Worm (Caenorhabditis elegans) whole organism, L2 larva: ENCODE results near the gene lgc-50.

Experiments used
- F13H6.1 ChIP-seq: sonication (generic microtip); optimal IDR thresholded peaks from 2 replicates; lab custom pipeline; 2016; ENCODE audit warnings: missing genetic modification characterization, missing compliant biosample characterization
- aly-2 ChIP-seq: fragments of 150-350 bp; optimal IDR thresholded peaks from 2 replicates; lab custom pipeline; 2014; ENCODE audit warnings: missing biosample characterization, missing genetic modification characterization
- ama-1 ChIP-seq: fragments of 150-350 bp; optimal IDR thresholded peaks from 2 replicates; lab custom pipeline; 2018; ENCODE audit warnings: inconsistent platforms
- ceh-82 ChIP-seq: fragments of 150-350 bp; optimal IDR thresholded peaks from 2 replicates; lab custom pipeline; 2014; ENCODE audit warnings: missing biosample characterization, missing genetic modification characterization
- egl-27 ChIP-seq: sonication (generic microtip); optimal IDR thresholded peaks from 3 replicates; lab custom pipeline; 2017; ENCODE audit warnings: missing biosample characterization, missing genetic modification reagents, missing genetic modification characterization
- fos-1 ChIP-seq: fragments of 150-350 bp; optimal IDR thresholded peaks from 2 replicates; lab custom pipeline; 2014; ENCODE audit warnings: missing biosample characterization, missing genetic modification characterization
- lin-13 ChIP-seq: fragments of 150-350 bp; optimal IDR thresholded peaks from 2 replicates; lab custom pipeline; 2014; ENCODE audit warnings: missing biosample characterization, missing genetic modification reagents, missing genetic modification characterization
- mdl-1 ChIP-seq, 2 experiments: fragments of 150-350 bp in 1 of 2; sonication (generic microtip) in 1 of 2; optimal IDR thresholded peaks; 2 replicates each; lab custom pipeline; 2017; ENCODE audit warnings: missing biosample characterization in 2 of 2, missing genetic modification characterization in 2 of 2
- nhr-10 ChIP-seq: sonication (generic microtip); optimal IDR thresholded peaks from 2 replicates; lab custom pipeline; 2017; ENCODE audit warnings: missing biosample characterization, missing genetic modification characterization
- nhr-11 ChIP-seq: fragments of 150-350 bp; optimal IDR thresholded peaks from 2 replicates; lab custom pipeline; 2014; ENCODE audit warnings: missing biosample characterization, missing genetic modification characterization
- nhr-237 ChIP-seq: fragments of 150-350 bp; optimal IDR thresholded peaks from 2 replicates; lab custom pipeline; 2014; ENCODE audit warnings: missing biosample characterization, missing genetic modification characterization
- skn-1 ChIP-seq: sonication (generic microtip); optimal IDR thresholded peaks from 2 replicates; lab custom pipeline; 2017; ENCODE audit warnings: missing biosample characterization, missing genetic modification characterization
- snpc-4 ChIP-seq: fragments of 150-350 bp; optimal IDR thresholded peaks from 2 replicates; lab custom pipeline; 2014; ENCODE audit warnings: missing biosample characterization, missing genetic modification characterization

ce11 chrIII:7358627-7359026 lies 36.6 kb downstream of the lgc-50 start:
- no peak for TF ChIP-seq snpc-4 (tag; lab: Kevin White, UChicago)
- no peak for TF ChIP-seq mdl-1 (tag; optimal IDR thresholded peaks at IDR 0.05; lab: Kevin White, UChicago)
- no peak for TF ChIP-seq nhr-11 (tag; lab: Kevin White, UChicago)
- TF ChIP-seq fos-1 (tag; lab: Kevin White, UChicago): no peak
- no peak for TF ChIP-seq ama-1 (lab: Kevin White, UChicago)
- TF ChIP-seq skn-1: no peak
- no peak for TF ChIP-seq aly-2 (tag; lab: Kevin White, UChicago)
- no peak for TF ChIP-seq egl-27 (tag; lab: Kevin White, UChicago)
- no peak for TF ChIP-seq lin-13
- TF ChIP-seq nhr-237 (tag; lab: Kevin White, UChicago): no peak
- TF ChIP-seq F13H6.1 (tag; lab: Kevin White, UChicago): no peak
- TF ChIP-seq nhr-10 (tag; lab: Kevin White, UChicago): no peak
- TF ChIP-seq ceh-82 (tag; lab: Kevin White, UChicago): no peak
